Fruit fly (Drosophila melanogaster): ENCODE data around the gene Surf6.
A peak's percentile ranks its signal among the peaks of the same experiment; 100 is the strongest.

The Surf6 gene

dm6 chr3R:19879470-19880052, 25.1 kb downstream of the Surf6 start, which contains the start of gene Ask1:
TSS of gene Ask1 (plus strand) at chr3R:19879719.
- TF ChIP-seq HmgZ (tag; optimal IDR thresholded peaks at IDR 0.05) (no peak), peb (GFP tag; IDR thresholded peaks at IDR 0.05) (no peak), CG3065 (GFP tag; optimal IDR thresholded peaks at IDR 0.05) (no peak), Doc3 (GFP tag; IDR thresholded peaks at IDR 0.05; ENCODE audit: partially characterized antibody) (no peak), lov (optimal IDR thresholded peaks at IDR 0.05) (no peak), lov (GFP tag; IDR thresholded peaks at IDR 0.05) (no peak), CG16813 (GFP tag; IDR thresholded peaks at IDR 0.05; ENCODE audit: partially characterized antibody) (peak; percentile 22; the same call in 1 of the 3 replicates), gcm (GFP tag; optimal IDR thresholded peaks at IDR 0.05) (no peak), dmrt11E (tag; optimal IDR thresholded peaks at IDR 0.05) (no peak), Taf1 (GFP tag; IDR thresholded peaks at IDR 0.05) (no peak), knrl (GFP tag; IDR thresholded peaks at IDR 0.05; ENCODE audit: partially characterized antibody) (no peak), CG6254 (GFP tag; optimal IDR thresholded peaks at IDR 0.05) (peak; percentile 98), D19A (tag; optimal IDR thresholded peaks at IDR 0.05) (no peak), bcd (GFP tag; optimal IDR thresholded peaks at IDR 0.05) (no peak), pho (GFP tag; optimal IDR thresholded peaks at IDR 0.05) (no peak), C15 (GFP tag; IDR thresholded peaks at IDR 0.05) (no peak), MTF-1 (GFP tag; optimal IDR thresholded peaks at IDR 0.05; ENCODE audit: borderline replicate concordance) (no peak), CG16815 (GFP tag; optimal IDR thresholded peaks at IDR 0.05) (no peak), CG18011 (GFP tag; optimal IDR thresholded peaks at IDR 0.05) (no peak), CG11093 (GFP tag; IDR thresholded peaks at IDR 0.05) (no peak), CG31388 (GFP tag; optimal IDR thresholded peaks at IDR 0.05) (no peak), CG2120 (GFP tag; optimal IDR thresholded peaks at IDR 0.05) (no peak), CG7928 (GFP tag; optimal IDR thresholded peaks at IDR 0.05) (no peak), MBD-R2 (GFP tag; IDR thresholded peaks at IDR 0.05) (peak; percentile 59), CG13287 (GFP tag; IDR thresholded peaks at IDR 0.05; ENCODE audit: partially characterized antibody) (0 out of 2 replicates have a peak, but pooled peaks have one; percentile 6), slou (GFP tag; optimal IDR thresholded peaks at IDR 0.05) (no peak), tap (tag; optimal IDR thresholded peaks at IDR 0.05) (no peak), CG7271 (tag; optimal IDR thresholded peaks at IDR 0.05) (no peak), H15 (GFP tag; IDR thresholded peaks at IDR 0.05) (no peak), CG8281 (tag; optimal IDR thresholded peaks at IDR 0.05) (no peak), CG10274 (GFP tag; optimal IDR thresholded peaks at IDR 0.05) (no peak), Oli (tag; optimal IDR thresholded peaks at IDR 0.05) (no peak), Atf-2 (GFP tag; optimal IDR thresholded peaks at IDR 0.05) (no peak), her (GFP tag; optimal IDR thresholded peaks at IDR 0.05) (no peak), CG16779 (GFP tag; IDR thresholded peaks at IDR 0.05) (no peak), otp (GFP tag; IDR thresholded peaks at IDR 0.05) (peak; percentile 19; the same call in 1 of the 3 replicates), CG12155 (GFP tag; optimal IDR thresholded peaks at IDR 0.05) (no peak), CG7963 (GFP tag; IDR thresholded peaks at IDR 0.05; ENCODE audit: partially characterized antibody) (no peak), sens (GFP tag) (peak; percentile 4), pzg (GFP tag; optimal IDR thresholded peaks at IDR 0.05) (peak; percentile 65), CG7786 (GFP tag; optimal IDR thresholded peaks at IDR 0.05) (no peak), Chrac-16 (GFP tag; optimal IDR thresholded peaks at IDR 0.05) (no peak), CG6689 (GFP tag; IDR thresholded peaks at IDR 0.05) (no peak), CG9932 (GFP tag; IDR thresholded peaks at IDR 0.05) (no peak), Aef1 (GFP tag; IDR thresholded peaks at IDR 0.05) (no peak), scrt (GFP tag; optimal IDR thresholded peaks at IDR 0.05) (peak; percentile 60), CG17802 (tag; optimal IDR thresholded peaks at IDR 0.05) (no peak), CG10565 (GFP tag; optimal IDR thresholded peaks at IDR 0.05) (no peak), CG6854 (GFP tag; optimal IDR thresholded peaks at IDR 0.05) (no peak), CG18599 (GFP tag; optimal IDR thresholded peaks at IDR 0.05) (no peak), phol (tag; optimal IDR thresholded peaks at IDR 0.05) (peak; percentile 31)
